Worm (Caenorhabditis elegans) whole organism, young adult: ENCODE measurements around the gene Y73B3A.20.

Experiments used
- ekl-4 ChIP-seq: fragments of 200-800 bp; sonication (Bioruptor generic); IDR thresholded peaks from 2 replicates; pipeline ENCODE4 v1.3.6; 2022; ENCODE audit warnings: missing genetic modification reagents, missing genetic modification characterization, missing compliant biosample characterization
- snpc-4 ChIP-seq, 5 experiments: fragments of 150-350 bp in 1 of 5; sonication (generic microtip) in 4 of 5; optimal IDR thresholded peaks; 2 replicates each; lab custom pipeline; 2014 to 2018; ENCODE audit warnings: missing genetic modification characterization in 5 of 5, missing biosample characterization in 3 of 5, antibody characterized with exemption in 2 of 5, mild to moderate bottlenecking in 2 of 5, missing compliant biosample characterization in 2 of 5, missing genotype in 2 of 5, moderate library complexity in 2 of 5, missing genetic modification reagents in 1 of 5

- TF ChIP-seq ekl-4 (GFP tag; lab: Robert Waterston, UW) (no peak), snpc-4 (GFP tag; optimal IDR thresholded peaks at IDR 0.05; lab: Kevin White, UChicago) (no peak), snpc-4 (tag; optimal IDR thresholded peaks at IDR 0.05; lab: Kevin White, UChicago) (no peak)
Observed at ce11 chrX:10192-10591, 37.3 kb upstream of the Y73B3A.20 start.
